Worm (Caenorhabditis elegans) whole organism, young adult: Measurements from ENCODE around the gene T22D1.17.

Experiments
- C06A6.2 ChIP-seq: fragments of 200-800 bp; sonication (Bioruptor generic); conservative IDR thresholded peaks from 2 replicates; pipeline ENCODE4 v1.3.6; 2022; ENCODE audit warnings: missing genetic modification characterization, missing compliant biosample characterization
- C17E4.6 ChIP-seq: fragments of 200-800 bp; sonication (Bioruptor generic); IDR thresholded peaks from 2 replicates; pipeline ENCODE4 v1.3.6; 2022; ENCODE audit warnings: missing genetic modification reagents, missing genetic modification characterization, missing compliant biosample characterization
- D2030.7 ChIP-seq: fragments of 200-800 bp; sonication (Bioruptor generic); IDR thresholded peaks from 2 replicates; pipeline ENCODE4 v1.3.6; 2022; ENCODE audit warnings: missing genetic modification reagents, missing genetic modification characterization, missing compliant biosample characterization
- F33H1.4 ChIP-seq: fragments of 200-800 bp; sonication (Bioruptor generic); IDR thresholded peaks from 2 replicates; pipeline ENCODE4 v1.3.6; 2022; ENCODE audit warnings: missing genetic modification reagents, missing genetic modification characterization, missing compliant biosample characterization
- F37B4.10 ChIP-seq: fragments of 200-800 bp; sonication (Bioruptor generic); IDR thresholded peaks from 2 replicates; pipeline ENCODE4 v1.3.6; 2022; ENCODE audit warnings: missing genetic modification characterization, missing compliant biosample characterization
- F49E8.2 ChIP-seq: sonication (generic microtip); optimal IDR thresholded peaks from 3 replicates; lab custom pipeline; 2017; ENCODE audit warnings: missing genetic modification characterization, mild to moderate bottlenecking, missing compliant biosample characterization, antibody characterized with exemption, moderate library complexity; ENCODE audit not compliant: insufficient read depth
- K12H6.12 ChIP-seq: fragments of 200-800 bp; sonication (Bioruptor generic); optimal IDR thresholded peaks from 2 replicates; lab custom pipeline; 2018; ENCODE audit warnings: mild to moderate bottlenecking, missing genetic modification characterization, missing compliant biosample characterization
- Y53G8AR.9 ChIP-seq: fragments of 200-800 bp; sonication (Bioruptor generic); conservative IDR thresholded peaks from 2 replicates; pipeline ENCODE4 v1.3.6; 2022; ENCODE audit warnings: missing genetic modification reagents, missing genetic modification characterization, missing compliant biosample characterization
- Y95B8A.8 ChIP-seq: fragments of 200-800 bp; sonication (Bioruptor generic); IDR thresholded peaks from 2 replicates; pipeline ENCODE4 v1.3.6; 2022; ENCODE audit warnings: missing genetic modification reagents, missing genetic modification characterization, missing compliant biosample characterization
- attf-6 ChIP-seq: fragments of 200-800 bp; sonication (Bioruptor generic); IDR thresholded peaks from 2 replicates; pipeline ENCODE4 v1.3.6; 2022; ENCODE audit warnings: missing genetic modification reagents, missing genetic modification characterization, missing compliant biosample characterization
- ceh-100 ChIP-seq: fragments of 200-800 bp; sonication (Bioruptor generic); IDR thresholded peaks from 2 replicates; pipeline ENCODE4 v1.3.6; 2022; ENCODE audit warnings: missing genetic modification reagents, missing genetic modification characterization, missing compliant biosample characterization
- ceh-27 ChIP-seq: fragments of 200-800 bp; sonication (Bioruptor generic); optimal IDR thresholded peaks from 2 replicates; lab custom pipeline; 2018; ENCODE audit warnings: mild to moderate bottlenecking, missing genetic modification characterization, moderate library complexity, missing compliant biosample characterization
- ceh-58 ChIP-seq: fragments of 200-800 bp; sonication (Bioruptor generic); IDR thresholded peaks from 2 replicates; pipeline ENCODE4 v1.3.6; 2022; ENCODE audit warnings: missing genetic modification characterization, missing compliant biosample characterization
- dox-1 ChIP-seq: fragments of 200-800 bp; sonication (Bioruptor generic); IDR thresholded peaks from 2 replicates; pipeline ENCODE4 v1.3.6; 2022; ENCODE audit warnings: missing genetic modification reagents, missing genetic modification characterization, missing compliant biosample characterization
- dpff-1 ChIP-seq: sonication (generic microtip); optimal IDR thresholded peaks from 2 replicates; lab custom pipeline; 2017; ENCODE audit warnings: mild to moderate bottlenecking, missing genetic modification characterization, missing compliant biosample characterization
- egrh-3 ChIP-seq: fragments of 200-800 bp; sonication (Bioruptor generic); IDR thresholded peaks from 2 replicates; pipeline ENCODE4 v1.3.6; 2022; ENCODE audit warnings: missing genetic modification reagents, missing genetic modification characterization, missing compliant biosample characterization
- ekl-4 ChIP-seq: fragments of 200-800 bp; sonication (Bioruptor generic); IDR thresholded peaks from 2 replicates; pipeline ENCODE4 v1.3.6; 2022; ENCODE audit warnings: missing genetic modification reagents, missing genetic modification characterization, missing compliant biosample characterization
- ets-4 ChIP-seq: fragments of 200-800 bp; sonication (Bioruptor generic); optimal IDR thresholded peaks from 2 replicates; lab custom pipeline; 2018; ENCODE audit warnings: mild to moderate bottlenecking, missing genetic modification characterization, missing compliant biosample characterization
- hmg-1.2 ChIP-seq: fragments of 200-800 bp; sonication (Bioruptor generic); IDR thresholded peaks from 2 replicates; pipeline ENCODE4 v1.3.6; 2022; ENCODE audit warnings: missing genetic modification reagents, missing genetic modification characterization, missing compliant biosample characterization
- hmg-20 ChIP-seq: fragments of 200-800 bp; sonication (Bioruptor generic); IDR thresholded peaks from 2 replicates; pipeline ENCODE4 v1.3.6; 2022; ENCODE audit warnings: missing genetic modification reagents, missing genetic modification characterization, missing compliant biosample characterization
- let-607 ChIP-seq, 2 experiments: fragments of 200-800 bp in 1 of 2; sonication (Bioruptor generic) in 1 of 2; sonication (generic microtip) in 1 of 2; optimal IDR thresholded peaks; 2 replicates each; lab custom pipeline; 2016 to 2018; ENCODE audit warnings: mild to moderate bottlenecking in 2 of 2, missing compliant biosample characterization in 2 of 2, missing genetic modification characterization in 2 of 2, moderate library complexity in 2 of 2, missing genotype in 1 of 2
- lin-26 ChIP-seq: fragments of 200-800 bp; sonication (Bioruptor generic); IDR thresholded peaks from 2 replicates; pipeline ENCODE4 v1.3.6; 2022; ENCODE audit warnings: missing genetic modification reagents, missing genetic modification characterization, missing compliant biosample characterization
- lin-35 ChIP-seq, 3 experiments: fragments of 150-350 bp in 2 of 3; sonication (generic microtip) in 1 of 3; optimal IDR thresholded peaks; 2 replicates each; lab custom pipeline; 2014 to 2018; ENCODE audit warnings: missing biosample characterization in 3 of 3, missing genetic modification characterization in 3 of 3, missing genetic modification reagents in 3 of 3
- madf-6 ChIP-seq: fragments of 200-800 bp; sonication (Bioruptor generic); IDR thresholded peaks from 2 replicates; pipeline ENCODE4 v1.3.6; 2022; ENCODE audit warnings: missing genetic modification reagents, missing genetic modification characterization, missing compliant biosample characterization
- madf-8 ChIP-seq: fragments of 200-800 bp; sonication (Bioruptor generic); conservative IDR thresholded peaks from 2 replicates; pipeline ENCODE4 v1.3.6; 2022; ENCODE audit warnings: missing genetic modification reagents, missing genetic modification characterization, missing compliant biosample characterization
- mcd-1 ChIP-seq: fragments of 200-800 bp; sonication (Bioruptor generic); IDR thresholded peaks from 2 replicates; pipeline ENCODE4 v1.3.6; 2022; ENCODE audit warnings: missing genetic modification reagents, missing genetic modification characterization, missing compliant biosample characterization
- nhr-120 ChIP-seq: fragments of 200-800 bp; sonication (Bioruptor generic); IDR thresholded peaks from 2 replicates; pipeline ENCODE4 v1.3.6; 2022; ENCODE audit warnings: missing genetic modification characterization, missing compliant biosample characterization
- pbrm-1 ChIP-seq: fragments of 200-800 bp; sonication (Bioruptor generic); IDR thresholded peaks from 2 replicates; pipeline ENCODE4 v1.3.6; 2022; ENCODE audit warnings: missing genetic modification reagents, missing genetic modification characterization, missing compliant biosample characterization
- repo-1 ChIP-seq: sonication (generic microtip); optimal IDR thresholded peaks from 2 replicates; lab custom pipeline; 2017; ENCODE audit warnings: mild to moderate bottlenecking, missing genetic modification characterization, missing compliant biosample characterization
- snpc-1.1 ChIP-seq: sonication (generic microtip); optimal IDR thresholded peaks from 2 replicates; lab custom pipeline; 2017; ENCODE audit warnings: missing genetic modification characterization, mild to moderate bottlenecking, missing compliant biosample characterization, antibody characterized with exemption, moderate library complexity, missing genotype, missing genetic modification reagents; ENCODE audit not compliant: insufficient read depth
- snpc-3.4 ChIP-seq: sonication (generic microtip); optimal IDR thresholded peaks from 2 replicates; lab custom pipeline; 2017; ENCODE audit warnings: missing genetic modification characterization, mild to moderate bottlenecking, missing compliant biosample characterization, antibody characterized with exemption, moderate library complexity, missing genotype, missing genetic modification reagents
- snpc-4 ChIP-seq, 5 experiments: fragments of 150-350 bp in 1 of 5; sonication (generic microtip) in 4 of 5; optimal IDR thresholded peaks; 2 replicates each; lab custom pipeline; 2014 to 2018; ENCODE audit warnings: missing genetic modification characterization in 5 of 5, missing biosample characterization in 3 of 5, antibody characterized with exemption in 2 of 5, mild to moderate bottlenecking in 2 of 5, missing compliant biosample characterization in 2 of 5, missing genotype in 2 of 5, moderate library complexity in 2 of 5, missing genetic modification reagents in 1 of 5
- unc-130 ChIP-seq: sonication (generic microtip); optimal IDR thresholded peaks from 2 replicates; lab custom pipeline; 2016; ENCODE audit warnings: missing genetic modification reagents, missing genetic modification characterization, missing compliant biosample characterization
- xnd-1 ChIP-seq: sonication (generic microtip); optimal IDR thresholded peaks from 2 replicates; lab custom pipeline; 2016; ENCODE audit warnings: missing genotype, missing genetic modification reagents, missing genetic modification characterization, missing compliant biosample characterization
- zim-3 ChIP-seq: sonication (generic microtip); optimal IDR thresholded peaks from 2 replicates; lab custom pipeline; 2017; ENCODE audit warnings: mild to moderate bottlenecking, missing genetic modification characterization, moderate library complexity, missing compliant biosample characterization
- ztf-18 ChIP-seq: sonication (generic microtip); optimal IDR thresholded peaks from 2 replicates; lab custom pipeline; 2016; ENCODE audit warnings: missing genotype, mild to moderate bottlenecking, missing genetic modification characterization, missing compliant biosample characterization
- ztf-26 ChIP-seq: sonication (generic microtip); optimal IDR thresholded peaks from 2 replicates; lab custom pipeline; 2017; ENCODE audit warnings: missing genetic modification characterization, missing compliant biosample characterization

Gene T22D1.17

ce11 chrIV:6912851-6913588 lies 7.2 kb downstream of the T22D1.17 start, which contains the start of gene T22D1.3 (continued):
- TF ChIP-seq nhr-120 (GFP tag; lab: Robert Waterston, UW) (no peak), zim-3 (tag; lab: Kevin White, UChicago) (peak; percentile 56), F37B4.10 (GFP tag; lab: Robert Waterston, UW) (no peak), ztf-26 (tag; lab: Kevin White, UChicago) (no peak), unc-130 (no peak), mcd-1 (GFP tag; lab: Robert Waterston, UW) (no peak), C06A6.2 (GFP tag; lab: Robert Waterston, UW) (no peak), lin-35 (GFP tag; optimal IDR thresholded peaks at IDR 0.05; lab: Kevin White, UChicago) (peak in 1 of 3 experiments; percentile 3), K12H6.12 (tag; lab: Kevin White, UChicago) (no peak), ceh-27 (GFP tag; lab: Kevin White, UChicago) (no peak), ets-4 (GFP tag; lab: Kevin White, UChicago) (no peak), hmg-20 (GFP tag; lab: Robert Waterston, UW) (no peak), xnd-1 (tag; lab: Kevin White, UChicago) (no peak), let-607 (tag; optimal IDR thresholded peaks at IDR 0.05; lab: Kevin White, UChicago) (no peak), dpff-1 (no peak), ceh-58 (GFP tag; lab: Robert Waterston, UW) (no peak), repo-1 (peak; percentile 52)

DNA sequence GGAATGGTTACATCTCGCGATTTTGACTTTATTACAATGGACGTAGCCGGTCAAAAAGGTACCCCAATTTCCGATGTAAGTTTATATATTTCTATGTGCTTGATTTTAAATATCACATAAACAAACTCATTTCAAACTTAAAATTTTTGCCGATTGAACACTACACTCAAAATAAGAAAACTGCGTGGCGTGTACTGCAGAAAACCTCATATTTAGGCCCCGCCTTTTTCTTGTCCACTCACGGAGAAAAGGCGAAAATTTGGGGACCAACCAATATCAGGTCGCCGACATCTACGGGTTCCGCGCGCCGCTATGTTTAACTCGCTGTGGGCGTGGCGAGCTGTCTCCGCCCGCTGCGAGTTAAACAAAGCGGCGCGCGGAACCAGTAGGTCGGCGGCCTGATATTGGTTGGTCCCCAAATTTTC lies 8.4 kb downstream of the T22D1.17 start:
- TF ChIP-seq attf-6 (GFP tag; lab: Robert Waterston, UW) (peak; percentile 77), mcd-1 (GFP tag; lab: Robert Waterston, UW) (peak; percentile 57), madf-8 (0 out of 2 replicates have a peak, but pooled peaks have one; percentile 15), ztf-18 (tag; lab: Kevin White, UChicago) (peak; percentile 20), Y95B8A.8 (GFP tag; lab: Robert Waterston, UW) (0 out of 2 replicates have a peak, but pooled peaks have one; percentile 28), ceh-100 (GFP tag; lab: Robert Waterston, UW) (peak; percentile 59; the same call in 1 of the 2 replicates), F49E8.2 (peak; percentile 2), egrh-3 (GFP tag; lab: Robert Waterston, UW) (0 out of 2 replicates have a peak, but pooled peaks have one; percentile 28), dox-1 (GFP tag; lab: Robert Waterston, UW) (peak; percentile 64), hmg-1.2 (GFP tag; lab: Robert Waterston, UW) (peak; percentile 89), Y53G8AR.9 (peak; percentile 58; the same call in 1 of the 2 replicates), D2030.7 (peak; percentile 76), pbrm-1 (GFP tag; lab: Robert Waterston, UW) (peak; percentile 80), snpc-4 (GFP tag; optimal IDR thresholded peaks at IDR 0.05; lab: Kevin White, UChicago) (peak; percentile 86), snpc-4 (tag; optimal IDR thresholded peaks at IDR 0.05; lab: Kevin White, UChicago) (peak in 3 of 4 experiments; percentile 91 to 94 (median 94)), lin-26 (GFP tag; lab: Robert Waterston, UW) (0 out of 2 replicates have a peak, but pooled peaks have one; percentile 16), F33H1.4 (GFP tag; lab: Robert Waterston, UW) (peak; percentile 58), C17E4.6 (GFP tag; lab: Robert Waterston, UW) (peak; percentile 40; the same call in 1 of the 2 replicates), ekl-4 (peak; percentile 63), madf-6 (peak; percentile 71), snpc-3.4 (peak; percentile 33), snpc-1.1 (tag; lab: Kevin White, UChicago) (peak; percentile 88)
